Worm (Caenorhabditis elegans) whole organism, L2 larva: Measurements from ENCODE around the gene C34B4.4.

Experiments used
- C34F6.9 ChIP-seq: fragments of 150-350 bp; optimal IDR thresholded peaks from 2 replicates; lab custom pipeline; 2014; ENCODE audit warnings: missing biosample characterization, missing genetic modification characterization
- F13H6.1 ChIP-seq: sonication (generic microtip); optimal IDR thresholded peaks from 2 replicates; lab custom pipeline; 2016; ENCODE audit warnings: missing genetic modification characterization, missing compliant biosample characterization
- R02D3.7 ChIP-seq: fragments of 150-350 bp; optimal IDR thresholded peaks from 2 replicates; lab custom pipeline; 2014; ENCODE audit warnings: missing biosample characterization, missing genetic modification characterization
- Y55F3AM.14 ChIP-seq: fragments of 200-800 bp; sonication (Bioruptor generic); optimal IDR thresholded peaks from 2 replicates; lab custom pipeline; 2018; ENCODE audit warnings: mild to moderate bottlenecking, missing genetic modification characterization, missing compliant biosample characterization
- ZK546.5 ChIP-seq: sonication (generic microtip); optimal IDR thresholded peaks from 2 replicates; lab custom pipeline; 2017; ENCODE audit warnings: missing biosample characterization, missing genetic modification characterization
- alr-1 ChIP-seq: fragments of 150-350 bp; optimal IDR thresholded peaks from 2 replicates; lab custom pipeline; 2014; ENCODE audit warnings: missing biosample characterization, missing genetic modification characterization
- aly-2 ChIP-seq: fragments of 150-350 bp; optimal IDR thresholded peaks from 2 replicates; lab custom pipeline; 2014; ENCODE audit warnings: missing biosample characterization, missing genetic modification characterization
- ama-1 ChIP-seq: fragments of 150-350 bp; optimal IDR thresholded peaks from 2 replicates; lab custom pipeline; 2018; ENCODE audit warnings: inconsistent platforms
- blmp-1 ChIP-seq: sonication (generic microtip); optimal IDR thresholded peaks from 2 replicates; lab custom pipeline; 2017; ENCODE audit warnings: missing genetic modification characterization, mild to moderate bottlenecking, missing compliant biosample characterization, antibody characterized with exemption, moderate library complexity; ENCODE audit not compliant: insufficient read depth
- ceh-16 ChIP-seq: fragments of 150-350 bp; optimal IDR thresholded peaks from 2 replicates; lab custom pipeline; 2014; ENCODE audit warnings: missing biosample characterization, missing genetic modification characterization
- ceh-82 ChIP-seq: fragments of 150-350 bp; optimal IDR thresholded peaks from 2 replicates; lab custom pipeline; 2014; ENCODE audit warnings: missing biosample characterization, missing genetic modification characterization
- crh-2 ChIP-seq: sonication (generic microtip); optimal IDR thresholded peaks from 2 replicates; lab custom pipeline; 2017; ENCODE audit warnings: missing biosample characterization, missing genetic modification characterization
- egl-27 ChIP-seq: sonication (generic microtip); optimal IDR thresholded peaks from 3 replicates; lab custom pipeline; 2017; ENCODE audit warnings: missing biosample characterization, missing genetic modification reagents, missing genetic modification characterization
- elt-1 ChIP-seq: fragments of 150-350 bp; optimal IDR thresholded peaks from 2 replicates; lab custom pipeline; 2014; ENCODE audit warnings: missing biosample characterization, missing genetic modification characterization
- elt-3 ChIP-seq: sonication (generic microtip); optimal IDR thresholded peaks from 2 replicates; lab custom pipeline; 2017; ENCODE audit warnings: missing biosample characterization, missing genetic modification characterization
- fos-1 ChIP-seq: fragments of 150-350 bp; optimal IDR thresholded peaks from 2 replicates; lab custom pipeline; 2014; ENCODE audit warnings: missing biosample characterization, missing genetic modification characterization
- gmeb-1 ChIP-seq: fragments of 150-350 bp; optimal IDR thresholded peaks from 2 replicates; lab custom pipeline; 2014; ENCODE audit warnings: missing biosample characterization, missing genetic modification characterization
- lin-11 ChIP-seq: fragments of 150-350 bp; sonication (generic microtip); optimal IDR thresholded peaks from 2 replicates; lab custom pipeline; 2014; ENCODE audit warnings: missing biosample characterization, missing genetic modification characterization, inconsistent platforms, mixed read lengths
- lin-13 ChIP-seq: fragments of 150-350 bp; optimal IDR thresholded peaks from 2 replicates; lab custom pipeline; 2014; ENCODE audit warnings: missing biosample characterization, missing genetic modification reagents, missing genetic modification characterization
- lin-39 ChIP-seq: fragments of 150-350 bp; optimal IDR thresholded peaks from 2 replicates; lab custom pipeline; 2014; ENCODE audit warnings: missing biosample characterization, missing genetic modification reagents, missing genetic modification characterization
- lsy-2 ChIP-seq, 2 experiments: fragments of 150-350 bp in 1 of 2; sonication (generic microtip) in 1 of 2; optimal IDR thresholded peaks; 2 replicates each; lab custom pipeline; 2014 to 2017; ENCODE audit warnings: missing biosample characterization in 2 of 2, missing genetic modification characterization in 2 of 2
- mab-5 ChIP-seq: fragments of 150-350 bp; optimal IDR thresholded peaks from 2 replicates; lab custom pipeline; 2014; ENCODE audit warnings: missing biosample characterization, missing genetic modification characterization
- mbf-1 ChIP-seq: sonication (generic microtip); optimal IDR thresholded peaks from 2 replicates; lab custom pipeline; 2017; ENCODE audit warnings: missing biosample characterization, missing genetic modification characterization
- mdl-1 ChIP-seq, 2 experiments: fragments of 150-350 bp in 1 of 2; sonication (generic microtip) in 1 of 2; optimal IDR thresholded peaks; 2 replicates each; lab custom pipeline; 2017; ENCODE audit warnings: missing biosample characterization in 2 of 2, missing genetic modification characterization in 2 of 2
- nhr-10 ChIP-seq: sonication (generic microtip); optimal IDR thresholded peaks from 2 replicates; lab custom pipeline; 2017; ENCODE audit warnings: missing biosample characterization, missing genetic modification characterization
- nhr-11 ChIP-seq: fragments of 150-350 bp; optimal IDR thresholded peaks from 2 replicates; lab custom pipeline; 2014; ENCODE audit warnings: missing biosample characterization, missing genetic modification characterization
- nhr-12 ChIP-seq: fragments of 150-350 bp; optimal IDR thresholded peaks from 2 replicates; lab custom pipeline; 2014; ENCODE audit warnings: missing biosample characterization, missing genetic modification characterization
- nhr-129 ChIP-seq: fragments of 150-350 bp; optimal IDR thresholded peaks from 2 replicates; lab custom pipeline; 2014; ENCODE audit warnings: missing biosample characterization, missing genetic modification characterization
- nhr-21 ChIP-seq: fragments of 150-350 bp; optimal IDR thresholded peaks from 2 replicates; lab custom pipeline; 2014; ENCODE audit warnings: missing biosample characterization, missing genetic modification characterization
- nhr-23 ChIP-seq: fragments of 150-350 bp; optimal IDR thresholded peaks from 2 replicates; lab custom pipeline; 2014; ENCODE audit warnings: missing biosample characterization, missing genetic modification reagents, missing genetic modification characterization
- nhr-77 ChIP-seq: fragments of 150-350 bp; optimal IDR thresholded peaks from 2 replicates; lab custom pipeline; 2014; ENCODE audit warnings: missing biosample characterization, missing genetic modification characterization
- peb-1 ChIP-seq: fragments of 150-350 bp; optimal IDR thresholded peaks from 2 replicates; lab custom pipeline; 2014; ENCODE audit warnings: missing biosample characterization, missing genetic modification characterization
- skn-1 ChIP-seq: sonication (generic microtip); optimal IDR thresholded peaks from 2 replicates; lab custom pipeline; 2017; ENCODE audit warnings: missing biosample characterization, missing genetic modification characterization
- sma-3 ChIP-seq: sonication (generic microtip); optimal IDR thresholded peaks from 2 replicates; lab custom pipeline; 2016; ENCODE audit warnings: missing genetic modification reagents, missing genetic modification characterization, missing compliant biosample characterization
- sma-9 ChIP-seq, 2 experiments: fragments of 150-350 bp in 1 of 2; sonication (generic microtip) in 1 of 2; optimal IDR thresholded peaks; 2 replicates each; lab custom pipeline; 2014 to 2016; ENCODE audit warnings: missing genetic modification characterization in 2 of 2, mild to moderate bottlenecking in 1 of 2, missing biosample characterization in 1 of 2, missing compliant biosample characterization in 1 of 2, missing genetic modification reagents in 1 of 2, moderate library complexity in 1 of 2
- snpc-4 ChIP-seq: fragments of 150-350 bp; optimal IDR thresholded peaks from 2 replicates; lab custom pipeline; 2014; ENCODE audit warnings: missing biosample characterization, missing genetic modification characterization
- unc-39 ChIP-seq: fragments of 150-350 bp; optimal IDR thresholded peaks from 2 replicates; lab custom pipeline; 2014; ENCODE audit warnings: missing biosample characterization, missing genetic modification characterization
- unc-55 ChIP-seq: fragments of 150-350 bp; sonication (generic microtip); optimal IDR thresholded peaks from 3 replicates; lab custom pipeline; 2014; ENCODE audit warnings: missing biosample characterization, missing genetic modification reagents, missing genetic modification characterization
- unc-62 ChIP-seq: fragments of 150-350 bp; optimal IDR thresholded peaks from 2 replicates; lab custom pipeline; 2014; ENCODE audit warnings: missing biosample characterization, missing genetic modification reagents, missing genetic modification characterization
- zag-1 ChIP-seq: fragments of 150-350 bp; optimal IDR thresholded peaks from 2 replicates; lab custom pipeline; 2014; ENCODE audit warnings: missing biosample characterization, missing genetic modification characterization
- ztf-1 ChIP-seq: fragments of 200-800 bp; sonication (Bioruptor generic); conservative IDR thresholded peaks from 2 replicates; pipeline ENCODE4 v1.3.6; 2022; ENCODE audit warnings: missing genetic modification characterization, missing compliant biosample characterization
- ztf-11 ChIP-seq: sonication (generic microtip); optimal IDR thresholded peaks from 2 replicates; lab custom pipeline; 2017; ENCODE audit warnings: missing biosample characterization, missing genetic modification characterization

C34B4.4 gene

DNA sequence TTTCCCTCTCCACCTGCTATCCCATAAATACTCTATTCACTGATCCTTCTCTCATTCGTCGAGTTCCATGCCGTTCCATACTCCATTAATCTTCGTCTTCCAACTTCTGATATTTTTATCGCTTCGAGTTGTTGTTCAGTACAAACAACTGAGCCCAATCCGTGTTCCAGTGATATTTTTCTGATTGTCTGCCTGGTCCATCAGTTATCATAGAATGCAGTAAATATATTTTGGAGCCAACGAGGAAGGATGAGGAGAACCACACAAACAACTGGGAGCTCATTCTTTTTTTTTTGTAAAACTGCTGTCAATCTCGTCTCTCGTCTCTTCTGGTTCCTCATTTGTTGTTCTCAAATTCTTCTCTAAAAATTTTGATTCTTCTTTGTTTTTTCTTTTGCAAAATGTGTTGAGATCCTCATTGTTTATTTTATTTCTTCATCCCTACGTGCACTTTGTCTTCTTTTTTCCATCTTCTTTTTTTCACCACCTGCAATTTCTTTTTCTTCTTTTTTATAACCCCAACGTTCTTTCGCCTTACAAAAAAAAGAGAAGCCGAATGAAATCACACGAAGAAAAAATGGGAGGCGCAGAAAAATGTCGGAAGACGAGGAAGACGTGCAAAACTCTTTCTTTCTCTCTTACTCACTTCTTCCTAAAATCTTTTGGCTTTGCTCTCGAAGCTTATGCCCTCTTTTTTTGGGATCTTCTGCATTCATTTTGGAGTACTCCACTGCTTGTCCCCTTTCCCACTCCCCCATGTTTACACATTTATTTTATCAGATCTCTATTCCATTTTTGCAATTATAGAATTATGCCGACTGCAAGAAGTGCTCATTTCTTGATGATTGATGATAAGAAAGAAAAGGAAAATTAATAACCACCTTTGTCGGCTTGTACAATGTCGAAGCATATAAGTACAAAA is 6.2 kb upstream of the C34B4.4 start:
- TF ChIP-seq nhr-10 (tag; lab: Kevin White, UChicago): no peak
- TF ChIP-seq egl-27 (tag; lab: Kevin White, UChicago): no peak
- TF ChIP-seq lsy-2 (tag; optimal IDR thresholded peaks at IDR 0.05; lab: Kevin White, UChicago): peak in 1 of 2 experiments; percentile 28
- TF ChIP-seq gmeb-1 (tag; lab: Kevin White, UChicago): no peak
- no peak for TF ChIP-seq unc-55
- no peak for TF ChIP-seq mdl-1 (tag; optimal IDR thresholded peaks at IDR 0.05; lab: Kevin White, UChicago)
- TF ChIP-seq nhr-12 (tag; lab: Kevin White, UChicago): no peak
- TF ChIP-seq ceh-16 (tag; lab: Kevin White, UChicago): no peak
- TF ChIP-seq ceh-82: no peak
- TF ChIP-seq ama-1 (lab: Kevin White, UChicago): peak; percentile 47
- TF ChIP-seq C34F6.9 (tag; lab: Kevin White, UChicago): peak; percentile 53
- no peak for TF ChIP-seq mbf-1 (tag; lab: Kevin White, UChicago)
- peak; percentile 41 for TF ChIP-seq nhr-129 (tag; lab: Kevin White, UChicago)

DNA sequence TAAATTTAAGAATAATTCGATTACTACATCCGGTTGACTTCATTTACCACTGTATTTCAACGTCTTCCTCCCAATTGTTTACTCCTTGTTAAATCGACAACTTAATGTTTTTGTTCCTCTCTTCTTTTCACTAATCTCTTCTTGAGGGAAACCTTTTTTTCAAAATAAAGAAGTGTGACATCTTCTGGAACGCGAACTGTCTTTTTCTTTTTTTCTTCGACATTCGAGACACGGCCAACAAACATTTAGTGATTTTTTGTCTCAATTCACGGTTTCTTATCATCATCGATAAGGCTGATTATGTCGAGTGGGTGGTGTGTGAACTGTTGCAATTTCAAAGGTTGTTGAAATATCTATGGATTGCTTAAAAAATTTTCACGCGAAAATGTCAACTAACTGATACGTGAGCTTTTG is 5.0 kb upstream of the C34B4.4 start:
- TF ChIP-seq alr-1 (tag; lab: Kevin White, UChicago): no peak
- no peak for TF ChIP-seq peb-1 (tag; lab: Kevin White, UChicago)
- no peak for TF ChIP-seq zag-1 (tag; lab: Kevin White, UChicago)
- peak; percentile 72 for TF ChIP-seq crh-2 (tag; lab: Kevin White, UChicago)
- no peak for TF ChIP-seq unc-62 (GFP tag; lab: Kevin White, UChicago)
- peak; percentile 17 for TF ChIP-seq ama-1 (lab: Kevin White, UChicago)
- peak; percentile 81 for TF ChIP-seq fos-1
- TF ChIP-seq C34F6.9 (tag; lab: Kevin White, UChicago): peak; percentile 1
- TF ChIP-seq sma-3 (GFP tag; lab: Kevin White, UChicago): peak; percentile 50
- TF ChIP-seq F13H6.1 (tag; lab: Kevin White, UChicago): no peak
- TF ChIP-seq lin-13 (GFP tag; lab: Kevin White, UChicago): peak; percentile 33
- TF ChIP-seq blmp-1 (tag; lab: Kevin White, UChicago): no peak
- TF ChIP-seq nhr-21: peak; percentile 35
- TF ChIP-seq mab-5 (tag; lab: Kevin White, UChicago): no peak
- TF ChIP-seq nhr-12 (tag; lab: Kevin White, UChicago): no peak
- TF ChIP-seq R02D3.7 (tag; lab: Kevin White, UChicago): no peak
- TF ChIP-seq nhr-129 (tag; lab: Kevin White, UChicago): peak; percentile 39
- TF ChIP-seq ZK546.5 (tag; lab: Kevin White, UChicago): no peak
- TF ChIP-seq nhr-77: no peak
- TF ChIP-seq gmeb-1 (tag; lab: Kevin White, UChicago): no peak
- no peak for TF ChIP-seq ceh-82
- TF ChIP-seq sma-9 (GFP tag; optimal IDR thresholded peaks at IDR 0.05; lab: Kevin White, UChicago): peak; percentile 59
- TF ChIP-seq sma-9 (tag; optimal IDR thresholded peaks at IDR 0.05; lab: Kevin White, UChicago): no peak

DNA sequence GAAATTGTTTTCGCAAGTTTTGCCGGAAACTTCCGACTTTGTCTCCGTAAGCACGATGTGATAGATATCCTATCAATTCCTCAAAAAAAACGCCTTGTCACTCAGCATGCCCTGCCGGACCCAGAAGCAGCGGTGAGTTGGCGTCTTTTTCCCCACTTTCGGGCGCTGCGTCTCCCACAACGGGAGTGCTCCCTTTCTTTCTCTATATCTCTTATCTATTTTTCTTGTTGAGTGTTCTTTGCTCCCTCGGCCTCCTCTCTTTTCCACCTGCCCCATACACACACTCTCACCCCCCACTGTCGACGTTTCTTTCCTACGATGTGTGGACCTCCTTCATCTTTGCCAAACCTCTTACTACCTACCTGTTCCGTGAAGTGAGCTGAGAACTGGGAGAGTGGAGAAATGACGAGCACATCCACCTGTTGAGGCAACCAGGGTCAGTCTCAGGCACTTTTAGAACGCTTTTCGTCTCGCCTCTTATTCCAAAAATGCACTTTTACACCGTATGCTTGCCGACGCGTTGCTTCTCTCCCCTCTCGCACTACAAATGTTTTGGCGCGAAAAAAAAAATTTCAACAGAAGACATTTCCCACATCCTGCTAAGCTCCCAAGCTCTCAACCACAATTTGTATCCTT is 4.2 kb upstream of the C34B4.4 start:
- TF ChIP-seq R02D3.7 (tag; lab: Kevin White, UChicago): no peak
- peak; percentile 2 for TF ChIP-seq ceh-82
- peak; percentile 34 for TF ChIP-seq lin-11
- TF ChIP-seq gmeb-1 (tag; lab: Kevin White, UChicago): no peak
- TF ChIP-seq crh-2 (tag; lab: Kevin White, UChicago): peak; percentile 88
- peak; percentile 55 for TF ChIP-seq lin-39 (tag; lab: Kevin White, UChicago)
- TF ChIP-seq Y55F3AM.14 (GFP tag; lab: Kevin White, UChicago): no peak
- TF ChIP-seq nhr-21: peak; percentile 27
- peak; percentile 32 to 66 for TF ChIP-seq lsy-2 (tag; optimal IDR thresholded peaks at IDR 0.05; lab: Kevin White, UChicago)
- peak; percentile 24 for TF ChIP-seq skn-1
- peak; percentile 60 for TF ChIP-seq ama-1 (lab: Kevin White, UChicago)
- TF ChIP-seq nhr-10 (tag; lab: Kevin White, UChicago): no peak
- no peak for TF ChIP-seq blmp-1 (tag; lab: Kevin White, UChicago)
- no peak for TF ChIP-seq nhr-23 (tag; lab: Kevin White, UChicago)
- TF ChIP-seq sma-9 (GFP tag; optimal IDR thresholded peaks at IDR 0.05; lab: Kevin White, UChicago): peak; percentile 93
- no peak for TF ChIP-seq sma-9 (tag; optimal IDR thresholded peaks at IDR 0.05; lab: Kevin White, UChicago)
- peak; percentile 43 for TF ChIP-seq fos-1
- TF ChIP-seq unc-39 (tag; lab: Kevin White, UChicago): peak; percentile 45
- TF ChIP-seq F13H6.1 (tag; lab: Kevin White, UChicago): peak; percentile 91
- no peak for TF ChIP-seq peb-1 (tag; lab: Kevin White, UChicago)
- TF ChIP-seq ztf-11 (tag; lab: Kevin White, UChicago): no peak
- TF ChIP-seq sma-3 (GFP tag; lab: Kevin White, UChicago): peak; percentile 51
- peak; percentile 64 for TF ChIP-seq egl-27 (tag; lab: Kevin White, UChicago)
- no peak for TF ChIP-seq aly-2 (tag; lab: Kevin White, UChicago)
- no peak for TF ChIP-seq nhr-11 (tag; lab: Kevin White, UChicago)
- TF ChIP-seq nhr-77: no peak
- TF ChIP-seq elt-1 (tag; lab: Kevin White, UChicago): no peak
- no peak for TF ChIP-seq elt-3 (tag; lab: Kevin White, UChicago)
- peak; percentile 47 for TF ChIP-seq snpc-4 (tag; lab: Kevin White, UChicago)
- peak; percentile 73 for TF ChIP-seq lin-13 (GFP tag; lab: Kevin White, UChicago)
- peak; percentile 77 for TF ChIP-seq unc-55
- no peak for TF ChIP-seq ztf-1
